Worm (Caenorhabditis elegans) whole organism, midembryonic: Measurements from ENCODE around the gene C16C4.18.

Source experiments
- T22C8.4 ChIP-seq: fragments of 200-800 bp; sonication (Bioruptor generic); IDR thresholded peaks from 2 replicates; pipeline ENCODE4 v1.3.6; 2022; ENCODE audit warnings: missing genetic modification characterization, missing compliant biosample characterization
- cog-1 ChIP-seq: sonication (generic microtip); optimal IDR thresholded peaks from 2 replicates; lab custom pipeline; 2016; ENCODE audit warnings: missing genetic modification characterization, missing compliant biosample characterization
- flt-1 ChIP-seq: fragments of 200-800 bp; sonication (Bioruptor generic); IDR thresholded peaks from 2 replicates; pipeline ENCODE4 v1.3.6; 2022; ENCODE audit warnings: missing genetic modification characterization, missing compliant biosample characterization
- klf-2 ChIP-seq: fragments of 200-800 bp; sonication (Bioruptor generic); conservative IDR thresholded peaks from 2 replicates; pipeline ENCODE4 v1.3.6; 2022; ENCODE audit warnings: missing genetic modification reagents, missing genetic modification characterization, missing compliant biosample characterization
- med-1 ChIP-seq: sonication (generic microtip); optimal IDR thresholded peaks from 2 replicates; lab custom pipeline; 2017; ENCODE audit warnings: missing genetic modification characterization, mild to moderate bottlenecking, missing compliant biosample characterization, antibody characterized with exemption, missing genetic modification reagents; ENCODE audit not compliant: insufficient read depth
- ref-1 ChIP-seq: fragments of 200-800 bp; sonication (Bioruptor generic); conservative IDR thresholded peaks from 2 replicates; pipeline ENCODE4 v1.3.6; 2022; ENCODE audit warnings: missing genetic modification reagents, missing genetic modification characterization, missing compliant biosample characterization
- ztf-29 ChIP-seq: fragments of 200-800 bp; sonication (Bioruptor generic); IDR thresholded peaks from 2 replicates; pipeline ENCODE4 v1.3.6; 2022; ENCODE audit warnings: missing genetic modification reagents, missing genetic modification characterization, missing compliant biosample characterization

DNA sequence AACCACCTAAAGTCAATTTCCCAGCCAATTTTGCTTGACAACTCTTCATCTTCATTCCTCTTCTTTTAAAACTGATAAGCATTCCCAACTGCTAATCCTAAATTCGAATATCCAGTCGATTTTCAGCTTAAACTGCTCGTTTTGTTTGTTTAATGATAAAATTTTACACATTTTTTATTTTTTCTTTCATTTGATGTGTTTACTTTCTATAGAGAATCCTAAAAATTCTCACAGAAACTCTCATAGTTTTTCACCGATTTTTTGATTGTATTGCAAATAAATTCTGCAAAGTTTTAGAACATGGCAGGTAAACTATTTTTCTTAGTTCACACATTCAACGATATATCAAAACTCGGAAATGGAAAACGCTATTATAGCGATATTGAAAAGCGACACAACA is 34.6 kb upstream of the C16C4.18 start, which contains the start of gene math-25:
- TF ChIP-seq flt-1 (GFP tag; lab: Robert Waterston, UW) (no peak), ztf-29 (no peak), klf-2 (GFP tag; lab: Robert Waterston, UW) (no peak), cog-1 (tag; lab: Kevin White, UChicago) (no peak), ref-1 (no peak), med-1 (no peak), T22C8.4 (GFP tag; lab: Robert Waterston, UW) (no peak)
